Worm (Caenorhabditis elegans) whole organism, L4 larva: ENCODE results near the gene C08G9.1.

Experiments used
- daf-19 ChIP-seq: fragments of 200-800 bp; sonication (Bioruptor generic); conservative IDR thresholded peaks from 2 replicates; pipeline ENCODE4 v1.3.6; 2022; ENCODE audit warnings: missing genetic modification characterization, missing compliant biosample characterization
- lin-15B ChIP-seq: fragments of 150-350 bp; sonication (generic microtip); optimal IDR thresholded peaks from 3 replicates; lab custom pipeline; 2014; ENCODE audit warnings: missing biosample characterization, missing genetic modification characterization
- mdl-1 ChIP-seq, 2 experiments: fragments of 150-350 bp in 1 of 2; sonication (generic microtip) in 1 of 2; optimal IDR thresholded peaks; 2 replicates each; lab custom pipeline; 2014 to 2017; ENCODE audit warnings: missing biosample characterization in 2 of 2, missing genetic modification characterization in 2 of 2
- nhr-25 ChIP-seq: sonication (generic microtip); optimal IDR thresholded peaks from 2 replicates; lab custom pipeline; 2017; ENCODE audit warnings: missing genetic modification characterization, mild to moderate bottlenecking, missing compliant biosample characterization, antibody characterized with exemption, moderate library complexity, borderline replicate concordance; ENCODE audit not compliant: insufficient read depth
- pha-4 ChIP-seq, 2 experiments: fragments of 150-350 bp in 1 of 2; fragments of 200-800 bp in 1 of 2; sonication (Bioruptor generic) in 1 of 2; IDR thresholded peaks in 1 of 2; optimal IDR thresholded peaks in 1 of 2; 2 replicates each; pipeline versions ENCODE4 v1.3.6 to Lab custom; 2014 to 2022; ENCODE audit warnings: missing genetic modification characterization in 2 of 2, missing genetic modification reagents in 2 of 2, missing biosample characterization in 1 of 2, missing compliant biosample characterization in 1 of 2

DNA sequence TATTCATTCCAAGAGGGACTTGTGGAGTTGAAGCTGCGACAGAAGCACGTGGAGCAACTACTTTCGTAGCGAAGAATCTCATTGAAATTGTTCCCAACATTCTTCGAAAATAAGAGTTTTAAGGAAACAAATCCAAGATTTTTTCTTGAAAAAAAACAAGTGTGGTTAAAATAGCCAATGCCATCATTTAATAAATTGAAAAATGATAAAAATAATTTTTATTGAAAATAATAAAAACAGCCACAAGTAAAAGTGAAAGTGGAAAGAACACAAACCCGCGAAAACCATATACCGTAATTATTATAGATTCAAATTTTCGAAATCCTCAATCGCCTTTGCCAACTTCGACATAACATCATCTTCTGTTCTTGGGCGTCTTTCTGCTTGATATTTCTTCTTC, 12.4 kb upstream of the C08G9.1 start, which contains the start of gene hmg-5:
- TF ChIP-seq daf-19 (no peak), nhr-25 (no peak), pha-4 (GFP tag; IDR thresholded peaks at IDR 0.05; lab: Robert Waterston, UW) (no peak), pha-4 (tag; optimal IDR thresholded peaks at IDR 0.05; lab: Kevin White, UChicago) (no peak), lin-15B (no peak), mdl-1 (tag; optimal IDR thresholded peaks at IDR 0.05; lab: Kevin White, UChicago) (no peak)
